Worm (Caenorhabditis elegans) whole organism, midembryonic: ENCODE data around the gene mig-2.

Experiments used
- T22C8.4 ChIP-seq: fragments of 200-800 bp; sonication (Bioruptor generic); IDR thresholded peaks from 2 replicates; pipeline ENCODE4 v1.3.6; 2022; ENCODE audit warnings: missing genetic modification characterization, missing compliant biosample characterization
- cog-1 ChIP-seq: sonication (generic microtip); optimal IDR thresholded peaks from 2 replicates; lab custom pipeline; 2016; ENCODE audit warnings: missing genetic modification characterization, missing compliant biosample characterization
- flt-1 ChIP-seq: fragments of 200-800 bp; sonication (Bioruptor generic); IDR thresholded peaks from 2 replicates; pipeline ENCODE4 v1.3.6; 2022; ENCODE audit warnings: missing genetic modification characterization, missing compliant biosample characterization
- klf-2 ChIP-seq: fragments of 200-800 bp; sonication (Bioruptor generic); conservative IDR thresholded peaks from 2 replicates; pipeline ENCODE4 v1.3.6; 2022; ENCODE audit warnings: missing genetic modification reagents, missing genetic modification characterization, missing compliant biosample characterization
- med-1 ChIP-seq: sonication (generic microtip); optimal IDR thresholded peaks from 2 replicates; lab custom pipeline; 2017; ENCODE audit warnings: missing genetic modification characterization, mild to moderate bottlenecking, missing compliant biosample characterization, antibody characterized with exemption, missing genetic modification reagents; ENCODE audit not compliant: insufficient read depth
- ref-1 ChIP-seq: fragments of 200-800 bp; sonication (Bioruptor generic); conservative IDR thresholded peaks from 2 replicates; pipeline ENCODE4 v1.3.6; 2022; ENCODE audit warnings: missing genetic modification reagents, missing genetic modification characterization, missing compliant biosample characterization
- tab-1 ChIP-seq: fragments of 200-800 bp; sonication (Bioruptor generic); IDR thresholded peaks from 2 replicates; pipeline ENCODE4 v1.3.6; 2022; ENCODE audit warnings: missing genetic modification characterization, missing compliant biosample characterization
- ztf-23 ChIP-seq: fragments of 200-800 bp; sonication (Bioruptor generic); IDR thresholded peaks from 2 replicates; pipeline ENCODE4 v1.3.6; 2022; ENCODE audit warnings: missing genetic modification reagents, missing genetic modification characterization, missing compliant biosample characterization
- ztf-29 ChIP-seq: fragments of 200-800 bp; sonication (Bioruptor generic); IDR thresholded peaks from 2 replicates; pipeline ENCODE4 v1.3.6; 2022; ENCODE audit warnings: missing genetic modification reagents, missing genetic modification characterization, missing compliant biosample characterization

Gene mig-2

ce11 chrX:11585894-11586293, 37.5 kb downstream of the mig-2 start:
- TF ChIP-seq klf-2 (GFP tag; lab: Robert Waterston, UW) = no peak
- TF ChIP-seq ref-1 (GFP tag; lab: Robert Waterston, UW) = no peak
- TF ChIP-seq ztf-23 (GFP tag; lab: Robert Waterston, UW) = no peak
- no peak for TF ChIP-seq ztf-29
- no peak for TF ChIP-seq tab-1 (GFP tag; lab: Robert Waterston, UW)
- no peak for TF ChIP-seq flt-1
- no peak for TF ChIP-seq med-1 (GFP tag; lab: Kevin White, UChicago)

ce11 chrX:11590545-11590944, 42.1 kb downstream of the mig-2 start:
- TF ChIP-seq tab-1 (GFP tag; lab: Robert Waterston, UW) = no peak
- no peak for TF ChIP-seq med-1 (GFP tag; lab: Kevin White, UChicago)
- no peak for TF ChIP-seq ztf-23 (GFP tag; lab: Robert Waterston, UW)
- no peak for TF ChIP-seq ztf-29
- TF ChIP-seq T22C8.4 (GFP tag; lab: Robert Waterston, UW) = no peak
- no peak for TF ChIP-seq flt-1
- TF ChIP-seq klf-2 (GFP tag; lab: Robert Waterston, UW) = no peak
- TF ChIP-seq ref-1 (GFP tag; lab: Robert Waterston, UW) = no peak
- no peak for TF ChIP-seq cog-1

- TF ChIP-seq cog-1 (no peak), ztf-23 (GFP tag; lab: Robert Waterston, UW) (no peak), klf-2 (GFP tag; lab: Robert Waterston, UW) (no peak), tab-1 (GFP tag; lab: Robert Waterston, UW) (no peak), ztf-29 (no peak), med-1 (GFP tag; lab: Kevin White, UChicago) (no peak), T22C8.4 (GFP tag; lab: Robert Waterston, UW) (no peak), ref-1 (GFP tag; lab: Robert Waterston, UW) (no peak), flt-1 (no peak)
These were observed 43.2 kb downstream of the mig-2 start, which contains the start of gene F52D10.2 for ce11 chrX:11591620-11592019. TSS of gene F52D10.2 (minus strand) at chrX:11591720.

ce11 chrX:11592539-11592938, 44.1 kb downstream of the mig-2 start:
- TF ChIP-seq ref-1 (GFP tag; lab: Robert Waterston, UW) = no peak
- TF ChIP-seq cog-1 = no peak
- TF ChIP-seq ztf-23 (GFP tag; lab: Robert Waterston, UW) = no peak
- TF ChIP-seq med-1 (GFP tag; lab: Kevin White, UChicago) = no peak
- no peak for TF ChIP-seq tab-1 (GFP tag; lab: Robert Waterston, UW)
- TF ChIP-seq T22C8.4 (GFP tag; lab: Robert Waterston, UW) = no peak
- no peak for TF ChIP-seq klf-2 (GFP tag; lab: Robert Waterston, UW)
- no peak for TF ChIP-seq flt-1
- no peak for TF ChIP-seq ztf-29

- no peak for TF ChIP-seq ztf-29
- no peak for TF ChIP-seq cog-1
- TF ChIP-seq T22C8.4 (GFP tag; lab: Robert Waterston, UW) = no peak
- no peak for TF ChIP-seq flt-1
- TF ChIP-seq ref-1 (GFP tag; lab: Robert Waterston, UW) = no peak
- TF ChIP-seq tab-1 (GFP tag; lab: Robert Waterston, UW) = no peak
- TF ChIP-seq med-1 (GFP tag; lab: Kevin White, UChicago) = no peak
- TF ChIP-seq ztf-23 (GFP tag; lab: Robert Waterston, UW) = no peak
- no peak for TF ChIP-seq klf-2 (GFP tag; lab: Robert Waterston, UW)
These were observed 48.5 kb downstream of the mig-2 start for ce11 chrX:11596876-11597275.

ce11 chrX:11598839-11599238, 50.4 kb downstream of the mig-2 start:
- TF ChIP-seq med-1 (GFP tag; lab: Kevin White, UChicago) (no peak), flt-1 (no peak), klf-2 (GFP tag; lab: Robert Waterston, UW) (no peak), ztf-29 (no peak), ref-1 (GFP tag; lab: Robert Waterston, UW) (no peak), T22C8.4 (GFP tag; lab: Robert Waterston, UW) (no peak), ztf-23 (GFP tag; lab: Robert Waterston, UW) (no peak), tab-1 (GFP tag; lab: Robert Waterston, UW) (no peak)
